Fruit fly (Drosophila melanogaster): ENCODE measurements around the gene Tsen34.

dm6 chr3L:14785492-14785916, 23.9 kb upstream of the Tsen34 start:
- TF ChIP-seq kay (GFP tag; ENCODE audit: borderline replicate concordance) (no peak), CG7045 (GFP tag; optimal IDR thresholded peaks at IDR 0.05) (peak; percentile 75), CG1620 (GFP tag; optimal IDR thresholded peaks at IDR 0.05) (peak; percentile 56), CG5204 (GFP tag; optimal IDR thresholded peaks at IDR 0.05) (peak; percentile 73), Hr96 (GFP tag; optimal IDR thresholded peaks at IDR 0.05) (peak; percentile 66), toe (GFP tag; optimal IDR thresholded peaks at IDR 0.05) (peak; percentile 59), Crg-1 (GFP tag; optimal IDR thresholded peaks at IDR 0.05) (no peak), tj (GFP tag; optimal IDR thresholded peaks at IDR 0.05) (no peak), bab1 (GFP tag; optimal IDR thresholded peaks at IDR 0.05) (peak; percentile 74), cic (GFP tag; optimal IDR thresholded peaks at IDR 0.05) (no peak), cnc (optimal IDR thresholded peaks at IDR 0.05) (no peak), Mnt (GFP tag; optimal IDR thresholded peaks at IDR 0.05) (peak; percentile 3), ovo (GFP tag; optimal IDR thresholded peaks at IDR 0.05) (no peak)

Data from whole organism, adult.